Worm (Caenorhabditis elegans): Measurements from ENCODE around the gene F38H4.5.

DNA sequence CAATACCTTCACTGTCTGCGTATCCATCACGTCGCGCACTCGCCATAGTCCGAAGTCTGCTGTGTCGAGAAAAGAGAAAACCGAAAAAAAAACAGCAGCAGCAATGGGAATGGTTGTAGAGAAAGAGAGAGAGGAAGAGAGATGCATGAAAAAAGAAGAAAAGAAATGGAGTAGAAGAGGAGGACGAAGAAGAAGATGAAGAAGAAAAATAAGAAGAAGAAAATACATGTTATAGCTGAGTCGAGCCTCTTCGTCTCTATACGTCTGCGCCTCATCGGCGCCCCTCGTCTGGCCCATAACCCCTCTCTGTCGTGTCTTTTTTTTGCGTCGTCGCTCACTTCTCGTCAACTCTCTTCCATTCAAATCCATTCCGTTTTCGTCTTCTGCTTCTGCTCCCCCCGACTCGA lies 42.3 kb upstream of the F38H4.5 start:
- TF ChIP-seq crh-2 (tag; optimal IDR thresholded peaks at IDR 0.05) (peak; percentile 82), lin-13 (GFP tag; optimal IDR thresholded peaks at IDR 0.05) (peak; percentile 51), ztf-11 (tag; optimal IDR thresholded peaks at IDR 0.05) (no peak), unc-62 (GFP tag; optimal IDR thresholded peaks at IDR 0.05) (peak; percentile 54), elt-3 (tag; optimal IDR thresholded peaks at IDR 0.05) (no peak), nhr-237 (tag; optimal IDR thresholded peaks at IDR 0.05) (no peak), nhr-12 (tag; optimal IDR thresholded peaks at IDR 0.05) (no peak), ceh-82 (tag; optimal IDR thresholded peaks at IDR 0.05) (peak; percentile 37), ama-1 (optimal IDR thresholded peaks at IDR 0.05) (no peak), lin-11 (tag; optimal IDR thresholded peaks at IDR 0.05) (peak; percentile 50), egl-27 (tag; optimal IDR thresholded peaks at IDR 0.05) (peak; percentile 48), ZK546.5 (tag; optimal IDR thresholded peaks at IDR 0.05) (no peak)

Data from whole organism, L2 larva.